Worm (Caenorhabditis elegans): ENCODE data around the gene rrc-1.

DNA sequence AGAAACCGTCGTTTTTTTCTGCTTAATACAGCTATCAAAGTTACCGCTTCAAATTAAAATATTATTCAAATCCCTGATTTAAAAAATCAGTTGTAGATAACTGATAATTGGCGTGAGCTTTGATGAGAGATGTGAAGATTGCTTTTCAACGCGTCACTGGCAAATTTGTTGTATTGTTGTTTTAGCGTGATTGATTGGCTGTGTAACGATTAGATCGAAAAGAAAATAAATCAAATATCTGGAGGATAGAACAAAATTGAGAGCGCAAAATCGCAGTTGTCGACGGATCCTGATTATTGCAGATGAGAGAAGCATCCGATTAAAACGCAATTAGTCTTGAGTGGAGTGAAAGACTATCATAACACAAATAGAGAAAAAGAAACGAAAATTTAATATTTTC lies 9.8 kb upstream of the rrc-1 start:
- TF ChIP-seq daf-12 (tag; optimal IDR thresholded peaks at IDR 0.05): no peak
- no peak for TF ChIP-seq ZK546.5 (tag; optimal IDR thresholded peaks at IDR 0.05)
- TF ChIP-seq lin-39 (tag; optimal IDR thresholded peaks at IDR 0.05): no peak
- no peak for TF ChIP-seq nhr-11 (tag; optimal IDR thresholded peaks at IDR 0.05)
- TF ChIP-seq zag-1 (tag; optimal IDR thresholded peaks at IDR 0.05): no peak
- no peak for TF ChIP-seq jun-1 (tag; optimal IDR thresholded peaks at IDR 0.05)
- no peak for TF ChIP-seq egl-27 (tag; optimal IDR thresholded peaks at IDR 0.05)
- peak in 1 of 2 experiments; percentile 47 for TF ChIP-seq unc-62 (GFP tag; optimal IDR thresholded peaks at IDR 0.05 in 1 of 2)
- no peak for TF ChIP-seq unc-62 (tag; optimal IDR thresholded peaks at IDR 0.05)
- TF ChIP-seq hmg-1.1 (GFP tag; IDR thresholded peaks at IDR 0.05): no peak
- no peak for TF ChIP-seq nhr-111 (GFP tag; optimal IDR thresholded peaks at IDR 0.05)

Measured in whole organism, L4 larva.